Worm (Caenorhabditis elegans) whole organism, L4/young adult: ENCODE measurements around the gene sdf-9.

ENCODE experiments used
- W03F9.2 ChIP-seq: fragments of 150-350 bp; optimal IDR thresholded peaks from 2 replicates; lab custom pipeline; 2014; ENCODE audit warnings: missing biosample characterization, missing genetic modification characterization
- dao-5 ChIP-seq: sonication (generic microtip); optimal IDR thresholded peaks from 2 replicates; lab custom pipeline; 2016; ENCODE audit warnings: missing genotype, missing genetic modification characterization, moderate library complexity, missing compliant biosample characterization
- him-1 ChIP-seq: sonication (generic microtip); optimal IDR thresholded peaks from 2 replicates; lab custom pipeline; 2016; ENCODE audit warnings: missing genotype, missing genetic modification reagents, missing genetic modification characterization, missing compliant biosample characterization

ce11 chrV:20756385-20756996, 41.5 kb upstream of the sdf-9 start:
- TF ChIP-seq him-1 (tag; lab: Kevin White, UChicago), result no peak
- no peak for TF ChIP-seq W03F9.2
- no peak for TF ChIP-seq dao-5 (tag; lab: Kevin White, UChicago)
